Worm (Caenorhabditis elegans): ENCODE measurements around the gene F21C10.10.

The F21C10.10 gene

DNA sequence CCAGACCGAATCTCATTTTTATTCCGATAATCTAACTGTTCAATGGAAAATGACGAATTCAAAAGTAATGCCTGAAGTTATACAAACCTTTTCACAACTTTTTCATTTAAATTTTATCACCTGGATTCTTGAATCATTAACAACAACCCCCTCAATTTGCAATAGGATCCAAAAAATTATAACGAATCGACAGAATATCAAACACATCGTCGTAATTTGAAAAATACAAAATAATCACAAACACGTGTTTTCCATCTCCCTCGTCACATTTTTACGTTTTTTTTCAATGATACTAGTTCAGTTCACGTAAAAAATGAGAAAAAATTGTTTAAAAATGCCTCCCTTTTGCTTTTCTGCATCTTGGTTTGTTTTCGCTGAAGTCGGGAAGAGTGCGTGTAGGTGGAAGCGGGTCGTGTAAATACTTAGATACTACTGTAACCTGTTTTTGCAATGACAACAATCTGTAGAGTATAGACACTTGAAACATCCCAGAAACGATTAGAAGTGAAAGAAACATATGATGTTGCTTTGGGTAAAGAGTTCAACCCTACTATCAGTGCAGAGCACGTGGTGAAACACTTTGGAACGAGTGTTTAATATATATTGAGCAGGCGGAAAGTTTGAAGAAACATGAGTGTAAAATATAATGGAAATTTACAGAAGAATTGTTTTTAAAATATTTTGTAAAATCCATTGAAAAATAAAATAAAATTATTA is 22.6 kb upstream of the F21C10.10 start, which contains the start of gene oac-50:
Gene oac-50, minus strand, starts transcription at position 219 of the 717 bp plus-strand sequence.
- TF ChIP-seq K02D7.2 (tag; optimal IDR thresholded peaks at IDR 0.05) (no peak), Y22D7AL.16 (tag; optimal IDR thresholded peaks at IDR 0.05) (no peak), ahr-1 (tag; optimal IDR thresholded peaks at IDR 0.05) (no peak), ceh-6 (GFP tag; optimal IDR thresholded peaks at IDR 0.05) (no peak), hlh-13 (GFP tag; optimal IDR thresholded peaks at IDR 0.05) (no peak), ceh-22 (tag; optimal IDR thresholded peaks at IDR 0.05) (no peak), sox-4 (tag; optimal IDR thresholded peaks at IDR 0.05) (no peak), fkh-10 (GFP tag; optimal IDR thresholded peaks at IDR 0.05) (no peak), syd-9 (tag; optimal IDR thresholded peaks at IDR 0.05) (no peak), lim-6 (tag; optimal IDR thresholded peaks at IDR 0.05) (no peak), pat-9 (tag; optimal IDR thresholded peaks at IDR 0.05) (no peak), pha-4 (tag; optimal IDR thresholded peaks at IDR 0.05) (no peak)

DNA sequence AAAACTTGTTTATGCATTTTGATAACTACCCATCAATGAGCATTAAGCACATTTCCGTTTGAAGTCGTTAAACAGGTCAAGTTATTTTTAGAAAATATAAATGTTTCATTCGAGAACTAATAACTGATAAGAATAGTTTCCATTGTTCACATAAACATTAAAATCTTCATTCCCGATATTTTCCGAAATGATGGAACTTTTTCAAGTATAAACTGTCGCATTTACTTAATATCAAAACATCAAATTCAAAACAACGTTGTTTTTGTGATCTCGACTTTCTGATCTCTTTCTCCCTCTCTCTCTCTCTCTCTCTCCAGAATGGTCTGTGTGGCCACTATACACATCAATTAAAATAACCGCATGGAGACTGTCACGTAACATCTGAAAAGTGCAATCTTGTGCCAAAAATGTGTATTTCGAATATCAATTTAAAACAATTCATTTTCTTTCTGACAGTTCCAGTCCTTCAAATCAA is 21.7 kb upstream of the F21C10.10 start:
- no peak for TF ChIP-seq pax-1 (tag; optimal IDR thresholded peaks at IDR 0.05)
- no peak for TF ChIP-seq hlh-30 (tag; optimal IDR thresholded peaks at IDR 0.05; ENCODE audit: insufficient read depth)
- TF ChIP-seq fkh-6 (tag; optimal IDR thresholded peaks at IDR 0.05), result no peak
- TF ChIP-seq pqm-1 (tag; optimal IDR thresholded peaks at IDR 0.05), result no peak
- no peak for TF ChIP-seq nhr-232 (tag; optimal IDR thresholded peaks at IDR 0.05)
- TF ChIP-seq nfya-1 (tag; optimal IDR thresholded peaks at IDR 0.05), result no peak
- no peak for TF ChIP-seq syd-9 (tag; optimal IDR thresholded peaks at IDR 0.05)
- TF ChIP-seq ama-1 (optimal IDR thresholded peaks at IDR 0.05), result no peak
- no peak for TF ChIP-seq fkh-10 (GFP tag; optimal IDR thresholded peaks at IDR 0.05)
- TF ChIP-seq ceh-6 (GFP tag; optimal IDR thresholded peaks at IDR 0.05), result no peak
- no peak for TF ChIP-seq rnt-1 (tag; optimal IDR thresholded peaks at IDR 0.05)
- no peak for TF ChIP-seq C08G9.2 (tag; optimal IDR thresholded peaks at IDR 0.05)
- TF ChIP-seq ceh-31 (tag; optimal IDR thresholded peaks at IDR 0.05), result no peak
- no peak for TF ChIP-seq zip-5 (tag; optimal IDR thresholded peaks at IDR 0.05)

DNA sequence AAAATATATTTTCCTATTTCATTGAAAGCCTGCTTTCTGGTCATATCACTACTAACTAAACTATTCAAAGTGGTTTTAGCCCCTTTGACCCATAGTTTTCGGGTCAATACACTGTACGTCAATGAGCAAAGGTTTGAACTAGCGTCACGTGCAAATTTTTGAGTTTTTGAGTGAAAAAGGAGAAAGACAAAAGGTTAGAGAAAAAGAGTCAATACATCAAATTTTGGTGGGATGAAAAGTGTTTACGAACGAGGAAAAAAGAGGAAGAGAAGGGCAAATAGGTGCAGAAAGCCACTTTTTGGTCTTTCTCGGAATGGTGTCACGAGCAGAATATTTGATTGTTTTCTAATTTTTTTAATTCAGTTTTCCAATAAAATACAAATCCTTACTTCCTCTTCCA is 20.2 kb upstream of the F21C10.10 start:
- TF ChIP-seq ceh-19 (GFP tag; optimal IDR thresholded peaks at IDR 0.05) (no peak), tbx-2 (tag; optimal IDR thresholded peaks at IDR 0.05) (no peak), gmeb-2 (tag; optimal IDR thresholded peaks at IDR 0.05) (no peak), npax-4 (tag; optimal IDR thresholded peaks at IDR 0.05) (no peak), K09A11.1 (tag; optimal IDR thresholded peaks at IDR 0.05; ENCODE audit: insufficient read depth) (no peak), dve-1 (tag; optimal IDR thresholded peaks at IDR 0.05) (no peak), dmd-4 (tag; optimal IDR thresholded peaks at IDR 0.05; ENCODE audit: borderline replicate concordance) (no peak), sdc-2 (tag; optimal IDR thresholded peaks at IDR 0.05) (no peak), hlh-13 (GFP tag; optimal IDR thresholded peaks at IDR 0.05) (no peak), pros-1 (tag; optimal IDR thresholded peaks at IDR 0.05) (no peak), elt-2 (tag; optimal IDR thresholded peaks at IDR 0.05) (no peak), hlh-30 (tag; optimal IDR thresholded peaks at IDR 0.05; ENCODE audit: insufficient read depth) (no peak), ama-1 (optimal IDR thresholded peaks at IDR 0.05) (no peak), ahr-1 (tag; optimal IDR thresholded peaks at IDR 0.05) (no peak), ceh-6 (GFP tag; optimal IDR thresholded peaks at IDR 0.05) (no peak), eyg-1 (tag; optimal IDR thresholded peaks at IDR 0.05) (no peak)

DNA sequence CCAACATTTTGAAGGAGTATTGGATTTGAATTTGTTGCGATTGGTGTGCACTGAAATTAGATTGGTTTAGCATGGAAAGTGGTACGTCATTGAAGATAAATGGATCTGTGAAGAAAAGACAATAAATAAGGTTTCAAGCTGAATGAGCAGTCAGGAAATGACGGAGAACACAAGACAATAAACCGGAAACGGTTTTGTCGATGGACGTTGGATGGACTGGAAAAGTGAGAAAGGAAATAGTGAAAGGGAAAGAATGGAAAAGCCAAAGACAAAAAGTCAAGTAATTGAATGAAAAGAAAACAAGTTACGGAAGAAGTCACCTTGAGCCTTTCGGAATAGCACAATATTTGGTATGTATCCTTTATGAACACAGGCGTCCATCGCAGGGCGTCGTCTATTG is 19.8 kb upstream of the F21C10.10 start, which contains the start of gene T27E4.7:
Gene T27E4.7, minus strand, starts transcription at position 50 of the 400 bp plus-strand sequence.
- TF ChIP-seq ceh-19 (GFP tag; optimal IDR thresholded peaks at IDR 0.05), result no peak
- TF ChIP-seq K09A11.1 (tag; optimal IDR thresholded peaks at IDR 0.05; ENCODE audit: insufficient read depth), result no peak
- no peak for TF ChIP-seq pag-3 (tag; optimal IDR thresholded peaks at IDR 0.05; ENCODE audit: borderline replicate concordance)
- TF ChIP-seq pqm-1 (tag; optimal IDR thresholded peaks at IDR 0.05), result no peak
- no peak for TF ChIP-seq madf-2 (tag; optimal IDR thresholded peaks at IDR 0.05)
- TF ChIP-seq nfya-1 (tag; optimal IDR thresholded peaks at IDR 0.05), result no peak
- no peak for TF ChIP-seq hlh-30 (tag; optimal IDR thresholded peaks at IDR 0.05; ENCODE audit: insufficient read depth)
- no peak for TF ChIP-seq T23F11.4 (GFP tag; optimal IDR thresholded peaks at IDR 0.05)
- no peak for TF ChIP-seq pha-2 (tag; optimal IDR thresholded peaks at IDR 0.05)
- TF ChIP-seq npax-4 (tag; optimal IDR thresholded peaks at IDR 0.05), result no peak
- no peak for TF ChIP-seq ztf-16 (tag; optimal IDR thresholded peaks at IDR 0.05)
